Worm (Caenorhabditis elegans) whole organism, late embryonic: Measurements from ENCODE around the gene let-413.

ENCODE experiments used
- ama-1 ChIP-seq: fragments of 150-350 bp; optimal IDR thresholded peaks from 2 replicates; lab custom pipeline; 2014
- che-1 ChIP-seq: sonication (generic microtip); optimal IDR thresholded peaks from 2 replicates; lab custom pipeline; 2016; ENCODE audit warnings: mild to moderate bottlenecking, missing genetic modification characterization, missing compliant biosample characterization
- fax-1 ChIP-seq: sonication (generic microtip); optimal IDR thresholded peaks from 2 replicates; lab custom pipeline; 2016; ENCODE audit warnings: missing genotype, missing genetic modification characterization, missing compliant biosample characterization
- fkh-10 ChIP-seq: fragments of 150-350 bp; optimal IDR thresholded peaks from 2 replicates; lab custom pipeline; 2014; ENCODE audit warnings: missing biosample characterization, missing genetic modification reagents, missing genetic modification characterization
- nhr-11 ChIP-seq: fragments of 150-350 bp; optimal IDR thresholded peaks from 2 replicates; lab custom pipeline; 2014; ENCODE audit warnings: missing biosample characterization, missing genetic modification characterization
- pha-4 ChIP-seq: fragments of 150-350 bp; optimal IDR thresholded peaks from 2 replicates; lab custom pipeline; 2018; ENCODE audit warnings: missing biosample characterization, missing genetic modification reagents, missing genetic modification characterization
- pqm-1 ChIP-seq: sonication (generic microtip); optimal IDR thresholded peaks from 2 replicates; lab custom pipeline; 2016; ENCODE audit warnings: missing genetic modification characterization, missing compliant biosample characterization
- ttx-3 ChIP-seq: sonication (generic microtip); optimal IDR thresholded peaks from 2 replicates; lab custom pipeline; 2016; ENCODE audit warnings: missing genetic modification reagents, missing genetic modification characterization, missing compliant biosample characterization
- unc-3 ChIP-seq, 2 experiments: fragments of 200-800 bp in 1 of 2; sonication (Bioruptor generic) in 1 of 2; sonication (generic microtip) in 1 of 2; conservative IDR thresholded peaks in 1 of 2; optimal IDR thresholded peaks in 1 of 2; 2 replicates each; pipeline versions ENCODE4 v1.3.6 to Lab custom; 2016 to 2022; ENCODE audit warnings: missing compliant biosample characterization in 2 of 2, missing genetic modification characterization in 2 of 2, missing genetic modification reagents in 1 of 2

DNA sequence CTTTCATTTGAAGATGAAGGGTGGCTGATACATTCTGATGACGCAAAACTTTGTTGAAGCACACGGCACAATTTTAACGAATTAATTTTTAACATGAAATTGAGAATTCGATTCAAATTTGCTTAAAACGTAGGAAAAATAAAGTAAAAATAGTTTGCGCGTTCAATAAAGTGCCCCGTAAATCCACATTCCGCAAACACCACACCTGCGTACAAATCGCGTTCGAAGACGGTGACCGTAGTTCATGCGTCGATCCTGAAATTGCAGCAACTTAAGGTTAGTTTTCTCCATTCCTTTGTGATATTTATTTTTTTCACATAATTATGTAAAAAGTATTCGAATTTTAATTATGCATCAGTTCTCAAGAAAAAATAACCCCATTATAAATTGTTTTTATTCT is 47.2 kb upstream of the let-413 start, which contains the start of gene F43H9.3:
- TF ChIP-seq unc-3 (GFP tag; conservative IDR thresholded peaks at IDR 0.05; lab: Robert Waterston, UW) (no peak), unc-3 (tag; optimal IDR thresholded peaks at IDR 0.05; lab: Kevin White, UChicago) (no peak), fax-1 (tag; lab: Kevin White, UChicago) (no peak), pqm-1 (tag; lab: Kevin White, UChicago) (no peak), ttx-3 (tag; lab: Kevin White, UChicago) (no peak), ama-1 (lab: Kevin White, UChicago) (no peak), nhr-11 (tag; lab: Kevin White, UChicago) (no peak), che-1 (tag; lab: Kevin White, UChicago) (no peak), fkh-10 (GFP tag; lab: Kevin White, UChicago) (no peak), pha-4 (tag; lab: Kevin White, UChicago) (no peak)
